Worm (Caenorhabditis elegans) whole organism, late embryonic: ENCODE measurements around the gene K09E9.4.

Experiments used
- F13H6.1 ChIP-seq: sonication (generic microtip); optimal IDR thresholded peaks from 2 replicates; lab custom pipeline; 2016; ENCODE audit warnings: missing genetic modification characterization, missing compliant biosample characterization
- Y22D7AL.16 ChIP-seq: sonication (generic microtip); optimal IDR thresholded peaks from 2 replicates; lab custom pipeline; 2016; ENCODE audit warnings: missing genetic modification characterization, missing compliant biosample characterization
- ahr-1 ChIP-seq: sonication (generic microtip); optimal IDR thresholded peaks from 2 replicates; lab custom pipeline; 2016; ENCODE audit warnings: missing genetic modification characterization, missing compliant biosample characterization
- ama-1 ChIP-seq: fragments of 150-350 bp; optimal IDR thresholded peaks from 2 replicates; lab custom pipeline; 2014
- ceh-19 ChIP-seq: fragments of 200-800 bp; sonication (Bioruptor generic); optimal IDR thresholded peaks from 2 replicates; lab custom pipeline; 2018; ENCODE audit warnings: mild to moderate bottlenecking, missing genetic modification characterization, missing compliant biosample characterization
- ceh-2 ChIP-seq: sonication (generic microtip); optimal IDR thresholded peaks from 2 replicates; lab custom pipeline; 2016; ENCODE audit warnings: missing genotype, missing genetic modification characterization, missing compliant biosample characterization
- ceh-22 ChIP-seq: sonication (generic microtip); optimal IDR thresholded peaks from 2 replicates; lab custom pipeline; 2017; ENCODE audit warnings: missing biosample characterization, missing genetic modification characterization
- ceh-24 ChIP-seq: sonication (generic microtip); optimal IDR thresholded peaks from 2 replicates; lab custom pipeline; 2016; ENCODE audit warnings: mild to moderate bottlenecking, missing genetic modification characterization, missing compliant biosample characterization
- ceh-31 ChIP-seq: sonication (generic microtip); optimal IDR thresholded peaks from 2 replicates; lab custom pipeline; 2016; ENCODE audit warnings: missing genetic modification characterization, missing compliant biosample characterization
- ceh-34 ChIP-seq: sonication (generic microtip); optimal IDR thresholded peaks from 2 replicates; lab custom pipeline; 2016; ENCODE audit warnings: mild to moderate bottlenecking, missing genetic modification characterization, missing compliant biosample characterization
- ceh-6 ChIP-seq: fragments of 200-800 bp; sonication (Bioruptor generic); optimal IDR thresholded peaks from 2 replicates; lab custom pipeline; 2018; ENCODE audit warnings: mild to moderate bottlenecking, missing genetic modification characterization, missing compliant biosample characterization
- che-1 ChIP-seq: sonication (generic microtip); optimal IDR thresholded peaks from 2 replicates; lab custom pipeline; 2016; ENCODE audit warnings: mild to moderate bottlenecking, missing genetic modification characterization, missing compliant biosample characterization
- dve-1 ChIP-seq: sonication (generic microtip); optimal IDR thresholded peaks from 2 replicates; lab custom pipeline; 2017; ENCODE audit warnings: antibody characterized with exemption, mild to moderate bottlenecking, missing genetic modification characterization, missing compliant biosample characterization
- elt-2 ChIP-seq: sonication (generic microtip); optimal IDR thresholded peaks from 2 replicates; lab custom pipeline; 2016; ENCODE audit warnings: missing genetic modification reagents, missing genetic modification characterization, missing compliant biosample characterization
- ets-4 ChIP-seq: sonication (generic microtip); optimal IDR thresholded peaks from 2 replicates; lab custom pipeline; 2016; ENCODE audit warnings: missing genetic modification characterization, missing compliant biosample characterization
- fax-1 ChIP-seq: sonication (generic microtip); optimal IDR thresholded peaks from 2 replicates; lab custom pipeline; 2016; ENCODE audit warnings: missing genotype, missing genetic modification characterization, missing compliant biosample characterization
- fkh-10 ChIP-seq: fragments of 150-350 bp; optimal IDR thresholded peaks from 2 replicates; lab custom pipeline; 2014; ENCODE audit warnings: missing biosample characterization, missing genetic modification reagents, missing genetic modification characterization
- gmeb-2 ChIP-seq: sonication (generic microtip); optimal IDR thresholded peaks from 2 replicates; lab custom pipeline; 2016; ENCODE audit warnings: missing genetic modification characterization, inconsistent platforms, missing compliant biosample characterization
- hlh-8 ChIP-seq: sonication (generic microtip); optimal IDR thresholded peaks from 2 replicates; lab custom pipeline; 2016; ENCODE audit warnings: missing genotype, missing genetic modification characterization, missing compliant biosample characterization
- lim-6 ChIP-seq: sonication (generic microtip); optimal IDR thresholded peaks from 2 replicates; lab custom pipeline; 2016; ENCODE audit warnings: missing genetic modification characterization, missing compliant biosample characterization
- lin-11 ChIP-seq: fragments of 200-800 bp; sonication (Bioruptor generic); optimal IDR thresholded peaks from 2 replicates; lab custom pipeline; 2018; ENCODE audit warnings: mild to moderate bottlenecking, missing genetic modification characterization, missing compliant biosample characterization
- madf-2 ChIP-seq: sonication (generic microtip); optimal IDR thresholded peaks from 2 replicates; lab custom pipeline; 2017; ENCODE audit warnings: missing genetic modification characterization, missing compliant biosample characterization
- nfya-1 ChIP-seq: sonication (generic microtip); optimal IDR thresholded peaks from 2 replicates; lab custom pipeline; 2017; ENCODE audit warnings: missing genetic modification characterization, mild to moderate bottlenecking, missing compliant biosample characterization, antibody characterized with exemption, moderate library complexity
- nhr-232 ChIP-seq: sonication (generic microtip); optimal IDR thresholded peaks from 2 replicates; lab custom pipeline; 2016; ENCODE audit warnings: missing genetic modification characterization, missing compliant biosample characterization
- pag-3 ChIP-seq: sonication (generic microtip); optimal IDR thresholded peaks from 2 replicates; lab custom pipeline; 2016; ENCODE audit warnings: missing compliant biosample characterization, missing genetic modification characterization, borderline replicate concordance
- pat-9 ChIP-seq: fragments of 200-800 bp; sonication (Bioruptor generic); optimal IDR thresholded peaks from 2 replicates; lab custom pipeline; 2018; ENCODE audit warnings: mild to moderate bottlenecking, missing genetic modification characterization, moderate library complexity, missing compliant biosample characterization
- pax-1 ChIP-seq: fragments of 150-350 bp; optimal IDR thresholded peaks from 2 replicates; lab custom pipeline; 2014; ENCODE audit warnings: missing biosample characterization, missing genetic modification characterization
- pha-4 ChIP-seq: fragments of 150-350 bp; optimal IDR thresholded peaks from 2 replicates; lab custom pipeline; 2018; ENCODE audit warnings: missing biosample characterization, missing genetic modification reagents, missing genetic modification characterization
- pqm-1 ChIP-seq: sonication (generic microtip); optimal IDR thresholded peaks from 2 replicates; lab custom pipeline; 2016; ENCODE audit warnings: missing genetic modification characterization, missing compliant biosample characterization
- pros-1 ChIP-seq: fragments of 150-350 bp; optimal IDR thresholded peaks from 2 replicates; lab custom pipeline; 2014; ENCODE audit warnings: missing biosample characterization, missing genetic modification reagents, missing genetic modification characterization
- ref-2 ChIP-seq: sonication (generic microtip); optimal IDR thresholded peaks from 2 replicates; lab custom pipeline; 2016; ENCODE audit warnings: missing genetic modification characterization, missing compliant biosample characterization
- rnt-1 ChIP-seq: sonication (generic microtip); optimal IDR thresholded peaks from 2 replicates; lab custom pipeline; 2016; ENCODE audit warnings: missing genetic modification characterization, missing compliant biosample characterization
- sox-4 ChIP-seq: sonication (generic microtip); optimal IDR thresholded peaks from 2 replicates; lab custom pipeline; 2017; ENCODE audit warnings: mild to moderate bottlenecking, missing genetic modification characterization, inconsistent platforms, missing compliant biosample characterization
- tbx-2 ChIP-seq: sonication (generic microtip); optimal IDR thresholded peaks from 2 replicates; lab custom pipeline; 2016; ENCODE audit warnings: missing genetic modification characterization, missing compliant biosample characterization
- unc-3 ChIP-seq, 2 experiments: fragments of 200-800 bp in 1 of 2; sonication (Bioruptor generic) in 1 of 2; sonication (generic microtip) in 1 of 2; conservative IDR thresholded peaks in 1 of 2; optimal IDR thresholded peaks in 1 of 2; 2 replicates each; pipeline versions ENCODE4 v1.3.6 to Lab custom; 2016 to 2022; ENCODE audit warnings: missing compliant biosample characterization in 2 of 2, missing genetic modification characterization in 2 of 2, missing genetic modification reagents in 1 of 2
- unc-42 ChIP-seq: sonication (generic microtip); optimal IDR thresholded peaks from 2 replicates; lab custom pipeline; 2016; ENCODE audit warnings: missing genotype, missing genetic modification characterization, missing compliant biosample characterization
- unc-55 ChIP-seq: sonication (generic microtip); optimal IDR thresholded peaks from 2 replicates; lab custom pipeline; 2017; ENCODE audit warnings: missing biosample characterization, missing genetic modification reagents, missing genetic modification characterization
- zip-5 ChIP-seq: sonication (generic microtip); optimal IDR thresholded peaks from 2 replicates; lab custom pipeline; 2016; ENCODE audit warnings: missing genetic modification characterization, missing compliant biosample characterization

The K09E9.4 gene

DNA sequence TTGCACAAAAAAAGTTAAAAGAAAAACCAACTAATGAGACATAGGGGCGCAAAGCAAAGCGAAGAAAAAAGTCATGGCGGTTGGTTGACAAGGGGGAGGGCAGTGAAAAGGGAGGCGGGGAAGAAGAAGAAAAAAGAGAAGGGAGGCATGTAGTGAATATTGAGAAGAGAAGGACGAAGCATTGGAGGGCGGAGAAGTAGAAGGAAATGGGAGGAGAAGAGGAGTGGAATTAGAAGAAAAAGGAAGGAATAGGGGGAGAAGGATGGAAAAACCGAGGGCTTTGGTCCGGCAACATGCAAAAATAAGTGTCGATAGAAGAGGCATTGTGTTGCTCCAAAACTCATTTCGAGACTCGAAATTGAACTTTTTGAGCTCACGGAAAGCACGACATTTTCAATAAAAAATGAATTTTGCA lies 557 bp upstream of the K09E9.4 start (continued):
- TF ChIP-seq madf-2 (no peak), ama-1 (lab: Kevin White, UChicago) (no peak), ceh-24 (no peak), ref-2 (tag; lab: Kevin White, UChicago) (no peak), Y22D7AL.16 (tag; lab: Kevin White, UChicago) (no peak), pqm-1 (tag; lab: Kevin White, UChicago) (no peak), tbx-2 (tag; lab: Kevin White, UChicago) (peak; percentile 44), pha-4 (tag; lab: Kevin White, UChicago) (no peak), nfya-1 (peak; percentile 38), che-1 (tag; lab: Kevin White, UChicago) (no peak), zip-5 (tag; lab: Kevin White, UChicago) (no peak), ceh-31 (tag; lab: Kevin White, UChicago) (peak; percentile 63), rnt-1 (tag; lab: Kevin White, UChicago) (no peak), F13H6.1 (tag; lab: Kevin White, UChicago) (peak; percentile 4), ceh-22 (no peak), sox-4 (tag; lab: Kevin White, UChicago) (peak; percentile 28)

ce11 chrX:15629615-15630014 lies 625 bp downstream of the K09E9.4 start:
- TF ChIP-seq ets-4 (no peak), lim-6 (no peak), che-1 (tag; lab: Kevin White, UChicago) (no peak), fkh-10 (no peak), pat-9 (tag; lab: Kevin White, UChicago) (no peak), pag-3 (tag; lab: Kevin White, UChicago) (no peak), nfya-1 (no peak), pha-4 (tag; lab: Kevin White, UChicago) (no peak), pros-1 (tag; lab: Kevin White, UChicago) (no peak), ceh-34 (no peak), ceh-6 (GFP tag; lab: Kevin White, UChicago) (no peak), elt-2 (tag; lab: Kevin White, UChicago) (no peak)
- TF ChIP-seq, all 69 proteins: peak for 0

DNA sequence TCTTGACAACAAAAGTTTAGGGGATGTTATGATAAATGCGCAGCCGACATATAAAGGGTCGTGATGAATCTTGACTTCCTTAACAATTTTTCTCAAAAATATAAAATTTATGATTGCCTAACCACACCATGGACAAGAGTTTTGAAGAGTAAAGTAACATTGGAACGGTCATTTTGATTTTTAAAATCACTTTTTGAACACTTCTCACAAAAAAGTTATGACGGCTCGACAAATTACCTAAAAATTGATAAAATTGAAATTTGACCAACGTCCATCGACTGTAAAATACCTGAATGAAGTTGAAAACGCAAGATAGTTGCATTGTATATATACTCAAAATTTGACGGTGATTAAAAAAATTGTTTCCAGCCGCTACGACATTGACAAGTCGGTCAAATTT lies 1.3 kb downstream of the K09E9.4 start:
- TF ChIP-seq unc-42 (tag; lab: Kevin White, UChicago) (no peak), unc-55 (GFP tag; lab: Kevin White, UChicago) (no peak), hlh-8 (tag; lab: Kevin White, UChicago) (no peak), fax-1 (tag; lab: Kevin White, UChicago) (no peak), ceh-2 (no peak), tbx-2 (tag; lab: Kevin White, UChicago) (no peak), elt-2 (tag; lab: Kevin White, UChicago) (no peak), pax-1 (no peak), fkh-10 (no peak), pqm-1 (tag; lab: Kevin White, UChicago) (no peak), ceh-19 (GFP tag; lab: Kevin White, UChicago) (no peak), dve-1 (tag; lab: Kevin White, UChicago) (no peak), unc-3 (GFP tag; conservative IDR thresholded peaks at IDR 0.05; lab: Robert Waterston, UW) (no peak), unc-3 (tag; optimal IDR thresholded peaks at IDR 0.05; lab: Kevin White, UChicago) (no peak), lin-11 (tag; lab: Kevin White, UChicago) (no peak), nhr-232 (tag; lab: Kevin White, UChicago) (no peak)

DNA sequence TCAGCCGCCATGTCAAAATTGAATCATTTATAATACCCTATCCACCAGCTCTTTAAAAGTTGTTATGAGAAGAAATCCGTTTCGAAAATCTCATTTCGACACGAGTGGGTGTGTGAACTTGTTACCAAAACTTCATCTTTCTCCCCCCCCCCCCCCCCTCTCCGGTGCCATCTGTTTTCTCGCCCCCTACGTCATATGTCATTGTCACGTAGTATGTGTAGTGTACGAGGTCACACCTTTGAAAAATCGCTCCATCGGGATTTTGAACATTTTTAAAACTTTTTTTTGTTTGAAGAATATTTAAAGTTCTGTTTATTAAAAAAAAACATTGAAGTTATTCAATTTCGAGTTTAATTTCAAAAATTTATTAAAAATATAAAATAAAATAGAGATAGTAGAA lies 2.4 kb downstream of the K09E9.4 start:
- no peak for TF ChIP-seq tbx-2 (tag; lab: Kevin White, UChicago)
- TF ChIP-seq gmeb-2, result no peak
- TF ChIP-seq unc-42 (tag; lab: Kevin White, UChicago), result peak; percentile 16
- no peak for TF ChIP-seq ahr-1 (tag; lab: Kevin White, UChicago)
